Fruit fly (Drosophila melanogaster): ENCODE data around the gene Rpt3.

Rpt3 gene

dm6 chrX:11135840-11136586 lies 11.1 kb downstream of the Rpt3 start (continued):
- TF ChIP-seq bbx (GFP tag; IDR thresholded peaks at IDR 0.05; ENCODE audit: partially characterized antibody) (no peak), sna (GFP tag; IDR thresholded peaks at IDR 0.05; ENCODE audit: partially characterized antibody) (no peak), CG5953 (GFP tag; IDR thresholded peaks at IDR 0.05) (no peak), usp (GFP tag; optimal IDR thresholded peaks at IDR 0.05) (no peak), CG1024 (GFP tag; IDR thresholded peaks at IDR 0.05) (no peak), phol (tag; optimal IDR thresholded peaks at IDR 0.05) (peak; percentile 18), Mes4 (GFP tag; optimal IDR thresholded peaks at IDR 0.05) (no peak), D (optimal IDR thresholded peaks at IDR 0.05) (no peak), D (GFP tag; optimal IDR thresholded peaks at IDR 0.05) (no peak), CG14050 (GFP tag; IDR thresholded peaks at IDR 0.05) (no peak), YL-1 (GFP tag; optimal IDR thresholded peaks at IDR 0.05) (peak; percentile 22), zen (tag; optimal IDR thresholded peaks at IDR 0.05) (no peak), CG33213 (GFP tag; optimal IDR thresholded peaks at IDR 0.05) (no peak), CG10959 (GFP tag; IDR thresholded peaks at IDR 0.05) (no peak), Stat92E (GFP tag; optimal IDR thresholded peaks at IDR 0.05) (no peak), CG17912 (GFP tag; optimal IDR thresholded peaks at IDR 0.05) (no peak), CG11085 (GFP tag; IDR thresholded peaks at IDR 0.05) (no peak), CG10267 (tag; optimal IDR thresholded peaks at IDR 0.05) (peak; percentile 41), CG6683 (GFP tag; optimal IDR thresholded peaks at IDR 0.05) (no peak), esg (GFP tag; conservative IDR thresholded peaks at IDR 0.05) (no peak), sob (GFP tag; IDR thresholded peaks at IDR 0.05) (no peak), CG18764 (GFP tag; optimal IDR thresholded peaks at IDR 0.05) (no peak), disco-r (GFP tag; optimal IDR thresholded peaks at IDR 0.05) (no peak), cato (GFP tag; optimal IDR thresholded peaks at IDR 0.05; ENCODE audit: borderline replicate concordance) (no peak), Lhr (GFP tag; optimal IDR thresholded peaks at IDR 0.05) (no peak), jumu (GFP tag; optimal IDR thresholded peaks at IDR 0.05) (peak; percentile 23), zf30C (GFP tag; optimal IDR thresholded peaks at IDR 0.05) (no peak), CG13424 (tag; optimal IDR thresholded peaks at IDR 0.05) (no peak), CG8478 (optimal IDR thresholded peaks at IDR 0.05) (peak; percentile 89), CG12942 (GFP tag; optimal IDR thresholded peaks at IDR 0.05) (no peak), CG4282 (GFP tag; optimal IDR thresholded peaks at IDR 0.05) (no peak), CG12391 (tag; optimal IDR thresholded peaks at IDR 0.05) (no peak), aop (GFP tag; IDR thresholded peaks at IDR 0.05) (no peak), CG11723 (GFP tag; optimal IDR thresholded peaks at IDR 0.05) (no peak), sd (tag; optimal IDR thresholded peaks at IDR 0.05) (no peak), wor (GFP tag; IDR thresholded peaks at IDR 0.05) (no peak), CG3065 (GFP tag; optimal IDR thresholded peaks at IDR 0.05) (no peak), CG31365 (tag; optimal IDR thresholded peaks at IDR 0.05) (peak; percentile 93), al (GFP tag; IDR thresholded peaks at IDR 0.05) (no peak), CG3407 (GFP tag; optimal IDR thresholded peaks at IDR 0.05) (no peak), CG30020 (tag; optimal IDR thresholded peaks at IDR 0.05) (peak; percentile 3), Myb (GFP tag; optimal IDR thresholded peaks at IDR 0.05) (peak; percentile 73), CG10543 (GFP tag; optimal IDR thresholded peaks at IDR 0.05) (no peak), CG15073 (GFP tag; optimal IDR thresholded peaks at IDR 0.05) (no peak), Atf-2 (GFP tag; optimal IDR thresholded peaks at IDR 0.05) (no peak), Gsc (GFP tag; IDR thresholded peaks at IDR 0.05) (no peak), ftz-f1 (GFP tag; optimal IDR thresholded peaks at IDR 0.05) (peak; percentile 85), Hey (tag; optimal IDR thresholded peaks at IDR 0.05) (no peak), dati (GFP tag; IDR thresholded peaks at IDR 0.05) (no peak), CG5245 (GFP tag; optimal IDR thresholded peaks at IDR 0.05) (no peak), MBD-R2 (GFP tag; IDR thresholded peaks at IDR 0.05) (peak; percentile 26; the same call in 1 of the 2 replicates)
